Worm (Caenorhabditis elegans) whole organism, L4 larva: ENCODE measurements around the gene F58B4.5.

ENCODE experiments used
- ceh-82 ChIP-seq: sonication (generic microtip); optimal IDR thresholded peaks from 2 replicates; lab custom pipeline; 2017; ENCODE audit warnings: missing biosample characterization, missing genetic modification characterization
- dmd-6 ChIP-seq: fragments of 200-800 bp; sonication (Bioruptor generic); IDR thresholded peaks from 2 replicates; pipeline ENCODE4 v1.3.6; 2022; ENCODE audit warnings: missing genetic modification reagents, missing genetic modification characterization, missing compliant biosample characterization
- dve-1 ChIP-seq: sonication (generic microtip); optimal IDR thresholded peaks from 2 replicates; lab custom pipeline; 2017; ENCODE audit warnings: antibody characterized with exemption, mild to moderate bottlenecking, missing genetic modification characterization, missing compliant biosample characterization; ENCODE audit not compliant: insufficient read depth
- fos-1 ChIP-seq: fragments of 150-350 bp; optimal IDR thresholded peaks from 2 replicates; lab custom pipeline; 2014; ENCODE audit warnings: missing biosample characterization, missing genetic modification characterization
- gei-8 ChIP-seq: fragments of 200-800 bp; sonication (Bioruptor generic); optimal IDR thresholded peaks from 2 replicates; lab custom pipeline; 2018; ENCODE audit warnings: mild to moderate bottlenecking, missing genetic modification characterization, missing compliant biosample characterization
- lin-13 ChIP-seq: fragments of 150-350 bp; optimal IDR thresholded peaks from 2 replicates; lab custom pipeline; 2014; ENCODE audit warnings: missing biosample characterization, missing genetic modification reagents, missing genetic modification characterization
- mdl-1 ChIP-seq, 2 experiments: fragments of 150-350 bp in 1 of 2; sonication (generic microtip) in 1 of 2; optimal IDR thresholded peaks; 2 replicates each; lab custom pipeline; 2014 to 2017; ENCODE audit warnings: missing biosample characterization in 2 of 2, missing genetic modification characterization in 2 of 2
- nhr-28 ChIP-seq: fragments of 150-350 bp; optimal IDR thresholded peaks from 2 replicates; lab custom pipeline; 2014; ENCODE audit warnings: missing biosample characterization, missing genetic modification characterization

DNA sequence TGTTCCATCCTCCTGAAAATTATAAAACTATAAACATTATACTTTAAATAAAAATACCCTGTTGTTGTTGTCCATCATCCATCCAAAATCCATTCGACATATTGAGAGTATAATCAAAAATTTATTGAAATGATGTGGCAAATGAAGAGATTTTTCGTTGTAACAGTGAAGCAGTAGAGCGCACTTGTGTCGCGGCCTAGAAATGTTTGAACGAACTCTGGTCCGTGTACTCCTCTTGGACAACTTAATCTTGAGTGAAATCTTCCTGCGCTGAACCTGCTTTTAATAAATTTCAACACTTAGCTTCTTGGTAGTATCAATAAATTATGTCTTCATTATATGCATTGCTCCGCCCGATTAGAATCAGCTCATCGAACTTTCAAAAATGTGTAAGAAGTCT lies 37.9 kb upstream of the F58B4.5 start, which contains the start of the genes F32D8.14 and F32D8.5:
- TF ChIP-seq gei-8 (GFP tag; lab: Kevin White, UChicago): no peak
- TF ChIP-seq dve-1: peak; percentile 85
- no peak for TF ChIP-seq mdl-1 (tag; optimal IDR thresholded peaks at IDR 0.05; lab: Kevin White, UChicago)
- peak; percentile 79 for TF ChIP-seq lin-13 (GFP tag; lab: Kevin White, UChicago)
- peak; percentile 46 for TF ChIP-seq dmd-6 (GFP tag; lab: Robert Waterston, UW)
- no peak for TF ChIP-seq fos-1 (tag; lab: Kevin White, UChicago)
- TF ChIP-seq nhr-28: peak; percentile 18
- TF ChIP-seq ceh-82 (tag; lab: Kevin White, UChicago): no peak
